Fruit fly (Drosophila melanogaster) whole organism, embryonic: ENCODE measurements around the gene CG2955.
A peak's percentile ranks its signal among the peaks of the same experiment; 100 is the strongest.

Experiments used
- Blimp-1 ChIP-seq: fragments of 200-800 bp; sonication (Bioruptor generic); optimal IDR thresholded peaks from 3 replicates; lab custom pipeline; 2018; ENCODE audit warnings: missing biosample characterization, missing genetic modification characterization, mild to moderate bottlenecking, moderate library complexity, missing genetic modification reagents
- Bteb2 ChIP-seq: fragments of 200-800 bp; sonication (Bioruptor generic); optimal IDR thresholded peaks from 2 replicates; lab custom pipeline; 2016; ENCODE audit warnings: missing biosample characterization, missing genetic modification characterization
- CG10431 ChIP-seq: fragments of 200-800 bp; sonication (Bioruptor generic); optimal IDR thresholded peaks from 3 replicates; lab custom pipeline; 2018; ENCODE audit warnings: missing biosample characterization, mild to moderate bottlenecking, missing genetic modification characterization
- CG11695 ChIP-seq: fragments of 200-800 bp; sonication (Bioruptor generic); IDR thresholded peaks from 3 replicates; pipeline ENCODE4 v1.3.6; 2022; ENCODE audit warnings: missing biosample characterization, missing genetic modification characterization
- CG12659 ChIP-seq: fragments of 200-800 bp; sonication (Bioruptor generic); optimal IDR thresholded peaks from 3 replicates; lab custom pipeline; 2017; ENCODE audit warnings: mild to moderate bottlenecking, missing biosample characterization, missing genetic modification reagents, missing genetic modification characterization
- CG13894 ChIP-seq: fragments of 200-800 bp; sonication (Bioruptor generic); optimal IDR thresholded peaks from 3 replicates; lab custom pipeline; 2018; ENCODE audit warnings: missing biosample characterization, mild to moderate bottlenecking, missing genetic modification characterization, moderate library complexity
- CG1529 ChIP-seq: fragments of 200-800 bp; sonication (Bioruptor generic); optimal IDR thresholded peaks from 3 replicates; lab custom pipeline; 2018; ENCODE audit warnings: missing biosample characterization, missing genetic modification characterization
- CG15514 ChIP-seq: fragments of 200-800 bp; sonication (Bioruptor generic); optimal IDR thresholded peaks from 3 replicates; lab custom pipeline; 2017; ENCODE audit warnings: missing biosample characterization, missing genetic modification characterization, mild to moderate bottlenecking, moderate library complexity, missing genetic modification reagents
- CG1647 ChIP-seq: fragments of 200-800 bp; sonication (Bioruptor generic); optimal IDR thresholded peaks from 3 replicates; lab custom pipeline; 2016; ENCODE audit warnings: missing biosample characterization, missing genetic modification characterization
- CG17385 ChIP-seq: fragments of 200-800 bp; sonication (Bioruptor generic); optimal IDR thresholded peaks from 3 replicates; lab custom pipeline; 2018; ENCODE audit warnings: missing biosample characterization, mild to moderate bottlenecking, missing genetic modification characterization
- CG17829 ChIP-seq: fragments of 200-800 bp; optimal IDR thresholded peaks from 2 replicates; lab custom pipeline; 2019; ENCODE audit warnings: missing biosample characterization, mild to moderate bottlenecking, missing genetic modification characterization, moderate library complexity
- CG2120 ChIP-seq: fragments of 200-800 bp; sonication (Bioruptor generic); optimal IDR thresholded peaks from 3 replicates; lab custom pipeline; 2016; ENCODE audit warnings: missing biosample characterization, missing genetic modification characterization
- CG3281 ChIP-seq: fragments of 200-800 bp; sonication (Bioruptor generic); optimal IDR thresholded peaks from 3 replicates; lab custom pipeline; 2017; ENCODE audit warnings: missing biosample characterization, mild to moderate bottlenecking, missing genetic modification characterization
- CG33557 ChIP-seq: fragments of 200-800 bp; sonication (Bioruptor generic); optimal IDR thresholded peaks from 2 replicates; lab custom pipeline; 2019; ENCODE audit warnings: missing biosample characterization, mild to moderate bottlenecking, missing genetic modification characterization, moderate library complexity
- CG4424 ChIP-seq: fragments of 200-800 bp; sonication (Bioruptor generic); optimal IDR thresholded peaks from 3 replicates; lab custom pipeline; 2016; ENCODE audit warnings: missing biosample characterization, missing genetic modification characterization
- CG6272 ChIP-seq: fragments of 200-800 bp; sonication (Bioruptor generic); IDR thresholded peaks from 2 replicates; pipeline ENCODE4 v1.3.6; 2022; ENCODE audit warnings: missing biosample characterization, missing genetic modification characterization
- CG7357 ChIP-seq: fragments of 200-800 bp; sonication (Bioruptor generic); IDR thresholded peaks from 3 replicates; pipeline ENCODE4 v1.3.6; 2022; ENCODE audit warnings: missing biosample characterization, missing genetic modification characterization
- CG8089 ChIP-seq: fragments of 200-800 bp; sonication (Bioruptor generic); optimal IDR thresholded peaks from 3 replicates; lab custom pipeline; 2016; ENCODE audit warnings: missing biosample characterization, missing genetic modification characterization
- CG8281 ChIP-seq: fragments of 200-800 bp; sonication (Bioruptor generic); optimal IDR thresholded peaks from 2 replicates; lab custom pipeline; 2018; ENCODE audit warnings: missing biosample characterization, mild to moderate bottlenecking, missing genetic modification characterization, moderate library complexity
- CoRest ChIP-seq: fragments of 200-800 bp; sonication (Bioruptor generic); optimal IDR thresholded peaks from 3 replicates; lab custom pipeline; 2018; ENCODE audit warnings: missing biosample characterization, mild to moderate bottlenecking, missing genetic modification characterization, moderate library complexity
- Dbx ChIP-seq: fragments of 200-800 bp; sonication (Bioruptor generic); IDR thresholded peaks from 3 replicates; pipeline ENCODE4 v1.3.6; 2022; ENCODE audit warnings: missing biosample characterization, missing genetic modification characterization
- Dip3 ChIP-seq: fragments of 200-800 bp; sonication (Bioruptor generic); optimal IDR thresholded peaks from 3 replicates; lab custom pipeline; 2016; ENCODE audit warnings: missing biosample characterization, missing genetic modification characterization
- Gug ChIP-seq: fragments of 200-800 bp; sonication (Bioruptor generic); IDR thresholded peaks from 4 replicates; pipeline ENCODE4 v1.3.6; 2022; ENCODE audit warnings: missing biosample characterization, missing genetic modification characterization
- HmgZ ChIP-seq: fragments of 200-800 bp; sonication (Bioruptor generic); optimal IDR thresholded peaks from 2 replicates; lab custom pipeline; 2018; ENCODE audit warnings: missing biosample characterization, mild to moderate bottlenecking, missing genetic modification characterization
- Kr ChIP-seq: fragments of 200-800 bp; sonication (Bioruptor generic); optimal IDR thresholded peaks from 2 replicates; lab custom pipeline; 2017; ENCODE audit warnings: missing biosample characterization, mild to moderate bottlenecking, missing genetic modification characterization
- Lpt ChIP-seq: fragments of >200 bp; optimal IDR thresholded peaks from 2 replicates; lab custom pipeline; 2018; ENCODE audit warnings: missing biosample characterization, missing genetic modification characterization
- Opbp ChIP-seq: fragments of 200-800 bp; sonication (Bioruptor generic); IDR thresholded peaks from 3 replicates; pipeline ENCODE4 v1.3.6; 2022; ENCODE audit warnings: missing biosample characterization, missing genetic modification characterization; ENCODE audit not compliant: partially characterized antibody
- Rfx ChIP-seq: fragments of 200-800 bp; sonication (Bioruptor generic); IDR thresholded peaks from 2 replicates; pipeline ENCODE4 v1.3.6; 2022; ENCODE audit warnings: missing biosample characterization, missing genetic modification characterization
- Rx ChIP-seq: fragments of 200-800 bp; sonication (Bioruptor generic); IDR thresholded peaks from 2 replicates; pipeline ENCODE4 v1.3.6; 2022; ENCODE audit warnings: missing biosample characterization, missing genetic modification characterization
- Sin3A ChIP-seq: fragments of >200 bp; optimal IDR thresholded peaks from 2 replicates; lab custom pipeline; 2018
- TFAM ChIP-seq: fragments of 200-800 bp; sonication (Bioruptor generic); optimal IDR thresholded peaks from 2 replicates; lab custom pipeline; 2017; ENCODE audit warnings: missing biosample characterization, missing genetic modification characterization, inconsistent platforms
- Vsx1 ChIP-seq: fragments of 200-800 bp; sonication (Bioruptor generic); optimal IDR thresholded peaks from 2 replicates; lab custom pipeline; 2017; ENCODE audit warnings: missing biosample characterization, mild to moderate bottlenecking, missing genetic modification characterization, missing genetic modification reagents
- Xbp1 ChIP-seq: fragments of 200-800 bp; sonication (Bioruptor generic); optimal IDR thresholded peaks from 3 replicates; lab custom pipeline; 2016; ENCODE audit warnings: missing biosample characterization, mild to moderate bottlenecking, missing genetic modification characterization
- cad ChIP-seq: fragments of >200 bp; optimal IDR thresholded peaks from 2 replicates; lab custom pipeline; 2017; ENCODE audit warnings: missing biosample characterization, missing genetic modification characterization
- cas ChIP-seq: fragments of 200-800 bp; sonication (Bioruptor generic); IDR thresholded peaks from 2 replicates; pipeline ENCODE4 v1.3.6; 2022; ENCODE audit warnings: missing biosample characterization, missing genetic modification characterization
- chinmo ChIP-seq: fragments of 200-800 bp; sonication (Bioruptor generic); IDR thresholded peaks from 4 replicates; pipeline ENCODE4 v1.3.6; 2022; ENCODE audit warnings: missing biosample characterization, missing genetic modification characterization; ENCODE audit not compliant: partially characterized antibody
- ci ChIP-seq: fragments of 200-800 bp; sonication (Bioruptor generic); IDR thresholded peaks from 3 replicates; pipeline ENCODE4 v1.3.6; 2022; ENCODE audit warnings: missing biosample characterization, missing genetic modification characterization
- corto ChIP-seq: fragments of 200-800 bp; sonication (Bioruptor generic); optimal IDR thresholded peaks from 2 replicates; lab custom pipeline; 2016; ENCODE audit warnings: missing biosample characterization, mild to moderate bottlenecking, missing genetic modification characterization, moderate library complexity
- gcm2 ChIP-seq: fragments of 200-800 bp; sonication (Bioruptor generic); optimal IDR thresholded peaks from 2 replicates; lab custom pipeline; 2016; ENCODE audit warnings: missing biosample characterization, missing genetic modification characterization
- insv ChIP-seq, 2 experiments: fragments of 200-800 bp; sonication (Bioruptor generic); optimal IDR thresholded peaks; 3 replicates each; lab custom pipeline; 2016 to 2018; ENCODE audit warnings: missing biosample characterization in 2 of 2, missing genetic modification characterization in 2 of 2
- mld ChIP-seq: fragments of 200-800 bp; sonication (Bioruptor generic); IDR thresholded peaks from 3 replicates; pipeline ENCODE4 v1.3.6; 2022; ENCODE audit warnings: missing biosample characterization, missing genetic modification characterization; ENCODE audit not compliant: partially characterized antibody
- nerfin-1 ChIP-seq: fragments of 200-800 bp; sonication (Bioruptor generic); optimal IDR thresholded peaks from 3 replicates; lab custom pipeline; 2019; ENCODE audit warnings: missing biosample characterization, mild to moderate bottlenecking, missing genetic modification characterization, moderate library complexity
- pfk ChIP-seq: fragments of 200-800 bp; sonication (Bioruptor generic); optimal IDR thresholded peaks from 2 replicates; lab custom pipeline; 2018; ENCODE audit warnings: missing biosample characterization, mild to moderate bottlenecking, missing genetic modification characterization, moderate library complexity
- pho ChIP-seq: fragments of 200-800 bp; sonication (Bioruptor generic); optimal IDR thresholded peaks from 2 replicates; lab custom pipeline; 2016; ENCODE audit warnings: missing biosample characterization, missing genetic modification characterization
- pros ChIP-seq: fragments of 200-800 bp; sonication (Bioruptor generic); optimal IDR thresholded peaks from 3 replicates; lab custom pipeline; 2019; ENCODE audit warnings: missing biosample characterization, mild to moderate bottlenecking, missing genetic modification characterization, moderate library complexity
- pum ChIP-seq: fragments of 200-800 bp; sonication (Bioruptor generic); optimal IDR thresholded peaks from 2 replicates; lab custom pipeline; 2016; ENCODE audit warnings: missing biosample characterization, missing genetic modification characterization
- ranshi ChIP-seq: fragments of 200-800 bp; sonication (Bioruptor generic); IDR thresholded peaks from 2 replicates; pipeline ENCODE4 v1.3.6; 2022; ENCODE audit warnings: missing biosample characterization, missing genetic modification characterization
- sens-2 ChIP-seq: fragments of 200-800 bp; sonication (Bioruptor generic); IDR thresholded peaks from 2 replicates; pipeline ENCODE4 v1.3.6; 2022; ENCODE audit warnings: missing biosample characterization, missing genetic modification characterization
- sug ChIP-seq: fragments of 200-800 bp; optimal IDR thresholded peaks from 2 replicates; lab custom pipeline; 2019; ENCODE audit warnings: missing biosample characterization, mild to moderate bottlenecking, missing genetic modification characterization, moderate library complexity
- z ChIP-seq: fragments of 200-800 bp; sonication (Bioruptor generic); IDR thresholded peaks from 3 replicates; pipeline ENCODE4 v1.3.6; 2022; ENCODE audit warnings: missing biosample characterization, missing genetic modification characterization

Gene CG2955

DNA sequence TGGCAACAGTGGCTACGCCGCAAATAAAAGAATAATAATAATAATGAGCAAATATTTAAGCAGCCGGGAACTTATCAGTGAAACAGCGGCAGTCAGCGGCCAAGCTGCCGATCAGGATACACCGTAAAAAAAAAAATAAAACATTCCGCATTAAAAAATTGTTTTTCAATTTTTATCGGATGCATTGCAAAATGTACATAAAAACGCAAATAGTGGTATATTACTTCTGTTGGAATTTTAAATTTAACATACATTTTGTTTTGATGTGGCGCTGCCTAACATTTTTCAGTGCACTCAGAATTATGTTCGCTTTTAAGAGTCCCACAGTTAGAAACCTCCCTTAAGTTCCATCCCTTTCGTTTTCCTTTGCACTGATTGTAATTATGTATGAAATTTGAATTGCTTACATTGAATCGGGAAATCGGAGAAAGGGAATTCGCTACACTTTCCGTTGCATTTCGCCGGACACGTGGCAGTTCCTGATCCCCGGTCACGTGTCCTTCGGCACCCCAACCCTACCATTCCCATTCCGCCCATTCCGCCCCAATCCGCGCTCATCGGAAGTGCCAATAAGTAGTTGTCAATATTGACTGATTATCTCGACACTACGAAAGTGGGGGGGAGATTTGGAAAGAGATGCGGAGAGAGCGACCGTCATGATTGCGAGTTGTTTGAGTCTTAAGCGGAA lies 30.0 kb upstream of the CG2955 start (continued):
- TF ChIP-seq cas (GFP tag; lab: Robert Waterston, UW) (no peak), Bteb2 (GFP tag; lab: Kevin White, UChicago) (peak; percentile 32), ci (GFP tag; lab: Robert Waterston, UW) (peak; percentile 89), Gug (GFP tag; lab: Robert Waterston, UW) (peak; percentile 64; the same call in 3 of the 4 replicates), HmgZ (tag; lab: Kevin White, UChicago) (peak; percentile 66), insv (GFP tag; optimal IDR thresholded peaks at IDR 0.05; lab: Kevin White, UChicago) (no peak), sens-2 (GFP tag; lab: Robert Waterston, UW) (peak; percentile 84), CG12659 (GFP tag; lab: Kevin White, UChicago) (peak; percentile 53), CG13894 (no peak), Kr (GFP tag; lab: Kevin White, UChicago) (peak; percentile 58), pfk (GFP tag; lab: Kevin White, UChicago) (no peak), Lpt (no peak), Xbp1 (GFP tag; lab: Kevin White, UChicago) (peak; percentile 69), CG4424 (GFP tag; lab: Kevin White, UChicago) (peak; percentile 88), CG8089 (peak; percentile 62), CG6272 (GFP tag; lab: Robert Waterston, UW) (peak; percentile 76), CG1529 (GFP tag; lab: Kevin White, UChicago) (peak; percentile 71), Opbp (no peak), Blimp-1 (GFP tag; lab: Kevin White, UChicago) (peak; percentile 89), z (GFP tag; lab: Robert Waterston, UW) (0 out of 3 replicates have a peak, but pooled peaks have one; percentile 24), ranshi (peak; percentile 79), corto (GFP tag; lab: Kevin White, UChicago) (no peak), Rfx (GFP tag; lab: Robert Waterston, UW) (peak; percentile 66), pum (GFP tag; lab: Kevin White, UChicago) (peak; percentile 78), CG8281 (tag; lab: Kevin White, UChicago) (peak; percentile 55), chinmo (no peak), CoRest (peak; percentile 83), Dbx (GFP tag; lab: Robert Waterston, UW) (0 out of 3 replicates have a peak, but pooled peaks have one; percentile 54), Vsx1 (peak; percentile 48), Dip3 (GFP tag; lab: Kevin White, UChicago) (peak; percentile 36), CG15514 (peak; percentile 60), CG10431 (GFP tag; lab: Kevin White, UChicago) (peak; percentile 75), CG17829 (tag; lab: Kevin White, UChicago) (peak; percentile 87), mld (GFP tag; lab: Robert Waterston, UW) (no peak), sug (tag; lab: Kevin White, UChicago) (peak; percentile 29), pros (peak; percentile 79), pho (peak; percentile 58), CG17385 (GFP tag; lab: Kevin White, UChicago) (peak; percentile 73), Sin3A (no peak), CG2120 (GFP tag; lab: Kevin White, UChicago) (peak; percentile 72), CG1647 (peak; percentile 48), CG33557 (GFP tag; lab: Kevin White, UChicago) (peak; percentile 85), cad (GFP tag; lab: Kevin White, UChicago) (no peak), gcm2 (GFP tag; lab: Kevin White, UChicago) (peak; percentile 31), CG7357 (GFP tag; lab: Robert Waterston, UW) (peak; percentile 65; the same call in 1 of the 3 replicates), CG11695 (GFP tag; lab: Robert Waterston, UW) (peak; percentile 84), Rx (GFP tag; lab: Robert Waterston, UW) (peak; percentile 79), nerfin-1 (peak; percentile 83), TFAM (GFP tag; lab: Kevin White, UChicago) (no peak), CG3281 (GFP tag; lab: Kevin White, UChicago) (peak; percentile 75)
